Worm (Caenorhabditis elegans) whole organism, early embryonic: Measurements from ENCODE around the gene T21D9.2.

ENCODE experiments used
- B0310.2 ChIP-seq: sonication (generic microtip); optimal IDR thresholded peaks from 2 replicates; lab custom pipeline; 2016; ENCODE audit warnings: mild to moderate bottlenecking, missing genetic modification characterization, missing compliant biosample characterization
- ama-1 ChIP-seq: fragments of 150-350 bp; optimal IDR thresholded peaks from 2 replicates; lab custom pipeline; 2014
- ceh-36 ChIP-seq: sonication (generic microtip); optimal IDR thresholded peaks from 2 replicates; lab custom pipeline; 2016; ENCODE audit warnings: missing genetic modification characterization, inconsistent platforms, missing compliant biosample characterization
- flt-1 ChIP-seq: fragments of 200-800 bp; sonication (Bioruptor generic); IDR thresholded peaks from 2 replicates; pipeline ENCODE4 v1.3.6; 2022; ENCODE audit warnings: missing genetic modification characterization, missing compliant biosample characterization
- hmg-4 ChIP-seq: fragments of 200-800 bp; sonication (Bioruptor generic); optimal IDR thresholded peaks from 2 replicates; lab custom pipeline; 2018; ENCODE audit warnings: mild to moderate bottlenecking, missing genetic modification characterization, missing compliant biosample characterization
- hnd-1 ChIP-seq: sonication (generic microtip); optimal IDR thresholded peaks from 2 replicates; lab custom pipeline; 2016; ENCODE audit warnings: missing genetic modification characterization, missing compliant biosample characterization
- pes-1 ChIP-seq: fragments of 200-800 bp; sonication (Bioruptor generic); IDR thresholded peaks from 2 replicates; pipeline ENCODE4 v1.3.6; 2022; ENCODE audit warnings: missing genetic modification reagents, missing genetic modification characterization, missing compliant biosample characterization
- scrt-1 ChIP-seq: fragments of 200-800 bp; sonication (Bioruptor generic); IDR thresholded peaks from 2 replicates; pipeline ENCODE4 v1.3.6; 2022; ENCODE audit warnings: missing genetic modification characterization, missing compliant biosample characterization
- sea-1 ChIP-seq: fragments of 200-800 bp; sonication (Bioruptor generic); conservative IDR thresholded peaks from 2 replicates; pipeline ENCODE4 v1.3.6; 2022; ENCODE audit warnings: missing genetic modification characterization, missing compliant biosample characterization
- tbx-37 ChIP-seq: fragments of 200-800 bp; sonication (Bioruptor generic); conservative IDR thresholded peaks from 2 replicates; pipeline ENCODE4 v1.3.6; 2022; ENCODE audit warnings: missing genetic modification reagents, missing genetic modification characterization, missing compliant biosample characterization

ce11 chrX:2085494-2085893, 11.2 kb downstream of the T21D9.2 start:
- no peak for TF ChIP-seq ama-1
- TF ChIP-seq flt-1 (GFP tag; lab: Robert Waterston, UW), result no peak
- no peak for TF ChIP-seq pes-1 (GFP tag; lab: Robert Waterston, UW)
- TF ChIP-seq hmg-4 (GFP tag; lab: Kevin White, UChicago), result no peak
- TF ChIP-seq B0310.2 (tag; lab: Kevin White, UChicago), result no peak
- TF ChIP-seq tbx-37 (GFP tag; lab: Robert Waterston, UW), result no peak
- no peak for TF ChIP-seq ceh-36
- TF ChIP-seq sea-1 (GFP tag; lab: Robert Waterston, UW), result no peak
- no peak for TF ChIP-seq hnd-1 (tag; lab: Kevin White, UChicago)
- no peak for TF ChIP-seq scrt-1 (GFP tag; lab: Robert Waterston, UW)
